Fruit fly (Drosophila melanogaster) whole organism, embryonic: Measurements from ENCODE around the gene CG7366.

Source experiments
- Bteb2 ChIP-seq: fragments of 200-800 bp; sonication (Bioruptor generic); optimal IDR thresholded peaks from 2 replicates; lab custom pipeline; 2016; ENCODE audit warnings: missing biosample characterization, missing genetic modification characterization
- CG33213 ChIP-seq: fragments of 200-800 bp; sonication (Bioruptor generic); optimal IDR thresholded peaks from 3 replicates; lab custom pipeline; 2016; ENCODE audit warnings: missing biosample characterization, missing genetic modification characterization
- CG7963 ChIP-seq: fragments of 200-800 bp; sonication (Bioruptor generic); IDR thresholded peaks from 3 replicates; pipeline ENCODE4 v1.3.6; 2022; ENCODE audit warnings: missing biosample characterization, missing genetic modification characterization; ENCODE audit not compliant: partially characterized antibody
- CG9876 ChIP-seq: fragments of 200-800 bp; sonication (Bioruptor generic); optimal IDR thresholded peaks from 2 replicates; lab custom pipeline; 2016; ENCODE audit warnings: missing biosample characterization, missing genetic modification characterization
- D19A ChIP-seq: fragments of 200-800 bp; optimal IDR thresholded peaks from 3 replicates; lab custom pipeline; 2019; ENCODE audit warnings: missing biosample characterization, mild to moderate bottlenecking, missing genetic modification characterization, moderate library complexity
- ERR ChIP-seq: fragments of 200-800 bp; sonication (Bioruptor generic); optimal IDR thresholded peaks from 2 replicates; lab custom pipeline; 2016; ENCODE audit warnings: missing biosample characterization, missing genetic modification characterization
- croc ChIP-seq: fragments of 200-800 bp; sonication (Bioruptor generic); conservative IDR thresholded peaks from 3 replicates; pipeline ENCODE4 v1.3.6; 2022; ENCODE audit warnings: missing biosample characterization, missing genetic modification characterization
- dmrt99B ChIP-seq: fragments of 200-800 bp; sonication (Bioruptor generic); optimal IDR thresholded peaks from 2 replicates; lab custom pipeline; 2018; ENCODE audit warnings: missing biosample characterization, mild to moderate bottlenecking, missing genetic modification characterization, moderate library complexity
- fd102C ChIP-seq: fragments of 200-800 bp; sonication (Bioruptor generic); optimal IDR thresholded peaks from 2 replicates; lab custom pipeline; 2018; ENCODE audit warnings: missing biosample characterization, mild to moderate bottlenecking, missing genetic modification characterization, moderate library complexity
- gcm ChIP-seq: fragments of 200-800 bp; sonication (Bioruptor generic); optimal IDR thresholded peaks from 2 replicates; lab custom pipeline; 2019; ENCODE audit warnings: missing biosample characterization, mild to moderate bottlenecking, missing genetic modification characterization, moderate library complexity
- unpg ChIP-seq: fragments of 200-800 bp; sonication (Bioruptor generic); optimal IDR thresholded peaks from 3 replicates; lab custom pipeline; 2018; ENCODE audit warnings: missing biosample characterization, mild to moderate bottlenecking, missing genetic modification characterization, moderate library complexity

DNA sequence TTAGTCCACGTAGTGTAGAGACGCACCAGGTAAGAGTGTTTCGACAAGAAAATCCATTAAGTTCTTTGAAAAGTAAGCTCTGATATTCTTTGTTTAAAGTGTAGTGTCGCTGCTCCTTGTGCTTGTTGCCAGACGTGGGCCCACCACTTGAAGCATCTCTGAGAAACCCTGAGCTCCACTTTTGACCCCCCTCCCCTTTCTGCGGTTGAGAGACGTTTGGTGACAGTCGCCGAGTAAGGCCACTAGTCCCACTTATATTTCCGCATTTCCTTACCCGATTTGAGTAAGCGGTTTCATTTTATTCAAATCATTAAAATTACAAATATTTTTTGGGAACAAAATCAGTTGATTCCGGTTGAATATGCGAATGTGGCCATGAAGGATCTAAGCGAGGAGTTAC lies 9.4 kb upstream of the CG7366 start, which contains the start of gene CG8006:
- TF ChIP-seq fd102C (GFP tag; lab: Kevin White, UChicago) (no peak), CG7963 (GFP tag; lab: Robert Waterston, UW) (no peak), dmrt99B (tag; lab: Kevin White, UChicago) (no peak), gcm (GFP tag; lab: Kevin White, UChicago) (no peak), Bteb2 (GFP tag; lab: Kevin White, UChicago) (no peak), unpg (GFP tag; lab: Kevin White, UChicago) (no peak), ERR (no peak), CG9876 (GFP tag; lab: Kevin White, UChicago) (no peak), CG33213 (GFP tag; lab: Kevin White, UChicago) (no peak), D19A (no peak), croc (GFP tag; lab: Robert Waterston, UW) (no peak)
